Worm (Caenorhabditis elegans) whole organism, late embryonic: ENCODE measurements around the gene srh-40.
A peak's percentile ranks its signal among the peaks of the same experiment; 100 is the strongest.

Experiments used
- ceh-18 ChIP-seq: sonication (generic microtip); optimal IDR thresholded peaks from 2 replicates; lab custom pipeline; 2016; ENCODE audit warnings: missing genetic modification characterization, missing compliant biosample characterization
- elt-2 ChIP-seq: sonication (generic microtip); optimal IDR thresholded peaks from 2 replicates; lab custom pipeline; 2016; ENCODE audit warnings: missing genetic modification reagents, missing genetic modification characterization, missing compliant biosample characterization
- nfya-1 ChIP-seq: sonication (generic microtip); optimal IDR thresholded peaks from 2 replicates; lab custom pipeline; 2017; ENCODE audit warnings: missing genetic modification characterization, mild to moderate bottlenecking, missing compliant biosample characterization, antibody characterized with exemption, moderate library complexity
- nhr-232 ChIP-seq: sonication (generic microtip); optimal IDR thresholded peaks from 2 replicates; lab custom pipeline; 2016; ENCODE audit warnings: missing genetic modification characterization, missing compliant biosample characterization
- rnt-1 ChIP-seq: sonication (generic microtip); optimal IDR thresholded peaks from 2 replicates; lab custom pipeline; 2016; ENCODE audit warnings: missing genetic modification characterization, missing compliant biosample characterization
- sox-2 ChIP-seq: fragments of 200-800 bp; sonication (Bioruptor generic); IDR thresholded peaks from 2 replicates; pipeline ENCODE4 v1.3.6; 2022; ENCODE audit warnings: missing genetic modification reagents, missing genetic modification characterization, missing compliant biosample characterization
- unc-55 ChIP-seq: sonication (generic microtip); optimal IDR thresholded peaks from 2 replicates; lab custom pipeline; 2017; ENCODE audit warnings: missing biosample characterization, missing genetic modification reagents, missing genetic modification characterization

Gene srh-40

ce11 chrIII:6653932-6654331, 43.3 kb downstream of the srh-40 start:
- no peak for TF ChIP-seq ceh-18 (tag; lab: Kevin White, UChicago)
- TF ChIP-seq nhr-232 (tag; lab: Kevin White, UChicago): no peak

- TF ChIP-seq ceh-18 (tag; lab: Kevin White, UChicago) (peak; percentile 72), elt-2 (tag; lab: Kevin White, UChicago) (no peak), unc-55 (GFP tag; lab: Kevin White, UChicago) (peak; percentile 46), nfya-1 (tag; lab: Kevin White, UChicago) (peak; percentile 32), rnt-1 (tag; lab: Kevin White, UChicago) (peak; percentile 59)
Observed at ce11 chrIII:6655830-6656229, 45.2 kb downstream of the srh-40 start.

DNA sequence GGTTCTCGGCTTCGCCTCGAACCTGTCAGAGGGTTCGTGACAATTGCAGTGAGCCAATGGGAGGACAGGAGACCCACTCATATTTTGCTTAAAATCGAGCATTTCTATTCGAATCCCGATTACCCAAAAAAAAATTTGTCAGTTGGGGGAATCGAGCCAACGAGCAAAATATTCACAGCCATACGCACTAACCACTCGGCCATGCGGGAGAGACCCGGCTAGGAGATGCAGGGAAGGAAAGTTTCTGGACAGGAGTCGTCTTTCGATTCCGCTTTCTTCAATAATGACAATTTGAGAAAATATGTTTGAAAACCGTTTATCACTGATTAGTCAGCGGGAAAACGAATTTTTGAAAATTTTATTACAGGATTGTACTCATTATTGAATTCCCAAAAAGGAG, 51.0 kb downstream of the srh-40 start:
- peak; percentile 56 for TF ChIP-seq sox-2 (GFP tag; lab: Robert Waterston, UW)
